Worm (Caenorhabditis elegans) whole organism, L4/young adult: ENCODE results near the gene F32B6.4.

Source experiments
- dao-5 ChIP-seq: sonication (generic microtip); optimal IDR thresholded peaks from 2 replicates; lab custom pipeline; 2016; ENCODE audit warnings: missing genotype, missing genetic modification characterization, moderate library complexity, missing compliant biosample characterization
- him-1 ChIP-seq: sonication (generic microtip); optimal IDR thresholded peaks from 2 replicates; lab custom pipeline; 2016; ENCODE audit warnings: missing genotype, missing genetic modification reagents, missing genetic modification characterization, missing compliant biosample characterization

DNA sequence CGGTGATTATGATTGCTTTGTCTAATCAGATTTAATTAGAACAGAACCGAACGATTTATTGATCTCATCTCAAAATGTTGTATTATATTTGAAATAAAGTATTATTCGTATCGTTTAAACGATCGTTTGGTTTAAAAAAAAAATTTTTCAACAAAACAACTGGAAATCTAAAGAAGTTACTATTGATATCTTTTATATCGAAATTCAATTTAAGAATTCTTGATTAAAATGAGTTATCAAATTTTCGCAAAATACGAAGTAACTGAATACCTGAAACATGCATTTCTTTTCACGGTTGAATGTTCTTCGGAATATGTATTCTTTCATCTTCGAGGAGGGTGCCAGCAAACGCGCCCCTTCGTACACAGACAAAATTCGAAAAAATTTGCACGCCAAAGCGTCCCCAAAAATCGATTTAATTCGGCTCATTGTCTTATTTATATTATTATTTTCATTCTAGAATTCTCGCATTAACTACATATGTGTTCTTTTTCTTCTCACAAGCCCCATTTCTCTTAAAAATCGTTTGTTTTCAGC, 33.8 kb downstream of the F32B6.4 start, which contains the start of gene npp-1:
- TF ChIP-seq dao-5 (tag; lab: Kevin White, UChicago), result no peak
- no peak for TF ChIP-seq him-1 (tag; lab: Kevin White, UChicago)
